Fruit fly (Drosophila melanogaster): ENCODE measurements around the gene ATPsynE.
A peak's percentile ranks its signal among the peaks of the same experiment; 100 is the strongest.

Gene ATPsynE

dm6 chr3R:14361741-14362232 lies 35.0 kb downstream of the ATPsynE start, which contains the start of gene Dnaaf5 (continued):
- TF ChIP-seq NC2β (GFP tag; optimal IDR thresholded peaks at IDR 0.05) (peak; percentile 21), CG11247 (GFP tag; IDR thresholded peaks at IDR 0.05) (no peak), CG11085 (GFP tag; IDR thresholded peaks at IDR 0.05) (no peak), exex (tag; optimal IDR thresholded peaks at IDR 0.05) (peak; percentile 86), inv (GFP tag; IDR thresholded peaks at IDR 0.05; ENCODE audit: partially characterized antibody) (no peak), CG7839 (tag; optimal IDR thresholded peaks at IDR 0.05) (no peak), cg (GFP tag; optimal IDR thresholded peaks at IDR 0.05) (no peak), CG10979 (tag; optimal IDR thresholded peaks at IDR 0.05) (no peak), CG17186 (GFP tag; optimal IDR thresholded peaks at IDR 0.05) (no peak), Ptx1 (GFP tag; IDR thresholded peaks at IDR 0.05) (no peak), zfh1 (GFP tag; IDR thresholded peaks at IDR 0.05) (no peak), CG9609 (GFP tag; optimal IDR thresholded peaks at IDR 0.05) (no peak), esg (GFP tag; conservative IDR thresholded peaks at IDR 0.05) (no peak), Spps (tag; optimal IDR thresholded peaks at IDR 0.05) (no peak), lbe (GFP tag; optimal IDR thresholded peaks at IDR 0.05) (peak; percentile 77), H2.0 (GFP tag; IDR thresholded peaks at IDR 0.05) (no peak), dpn (GFP tag; optimal IDR thresholded peaks at IDR 0.05) (peak in 1 of 2 experiments; percentile 25), zen2 (GFP tag; IDR thresholded peaks at IDR 0.05; ENCODE audit: partially characterized antibody) (no peak), en (GFP tag; optimal IDR thresholded peaks at IDR 0.05) (no peak), Hmx (GFP tag; optimal IDR thresholded peaks at IDR 0.05) (no peak), Hr39 (optimal IDR thresholded peaks at IDR 0.05) (no peak), CTCF (GFP tag; optimal IDR thresholded peaks at IDR 0.05) (peak; percentile 35), peb (GFP tag; IDR thresholded peaks at IDR 0.05) (no peak), CG8290 (GFP tag; optimal IDR thresholded peaks at IDR 0.05) (no peak), CG8290 (tag; optimal IDR thresholded peaks at IDR 0.05) (peak in 1 of 2 experiments; percentile 24), Dek (tag; optimal IDR thresholded peaks at IDR 0.05) (no peak), sqz (GFP tag; optimal IDR thresholded peaks at IDR 0.05) (peak; percentile 34), bbx (GFP tag; IDR thresholded peaks at IDR 0.05; ENCODE audit: partially characterized antibody) (no peak), tx (GFP tag; optimal IDR thresholded peaks at IDR 0.05) (no peak), jing (GFP tag; optimal IDR thresholded peaks at IDR 0.05) (no peak), scrt (GFP tag; optimal IDR thresholded peaks at IDR 0.05) (no peak), CG9797 (GFP tag; optimal IDR thresholded peaks at IDR 0.05) (no peak), insv (GFP tag; optimal IDR thresholded peaks at IDR 0.05) (no peak), ERR (GFP tag; optimal IDR thresholded peaks at IDR 0.05) (no peak), dan (GFP tag; IDR thresholded peaks at IDR 0.05) (no peak), wdn (GFP tag; IDR thresholded peaks at IDR 0.05) (no peak), Blimp-1 (GFP tag; optimal IDR thresholded peaks at IDR 0.05) (no peak), vvl (GFP tag; IDR thresholded peaks at IDR 0.05) (0 out of 2 replicates have a peak, but pooled peaks have one; percentile 34), Hey (tag; optimal IDR thresholded peaks at IDR 0.05) (peak; percentile 100), CG3847 (GFP tag; IDR thresholded peaks at IDR 0.05) (peak; percentile 34; the same call in 1 of the 2 replicates), ato (GFP tag; IDR thresholded peaks at IDR 0.05; ENCODE audit: partially characterized antibody) (no peak), mld (GFP tag; IDR thresholded peaks at IDR 0.05; ENCODE audit: partially characterized antibody) (no peak), Ssrp (tag; optimal IDR thresholded peaks at IDR 0.05) (no peak), CoRest (tag; optimal IDR thresholded peaks at IDR 0.05) (no peak), CG32767 (GFP tag; IDR thresholded peaks at IDR 0.05) (no peak), Atf-2 (GFP tag; optimal IDR thresholded peaks at IDR 0.05) (no peak), CG17829 (tag; optimal IDR thresholded peaks at IDR 0.05) (no peak), Dad (GFP tag; optimal IDR thresholded peaks at IDR 0.05) (no peak), HLH3B (GFP tag; IDR thresholded peaks at IDR 0.05) (no peak), GATAe (GFP tag; conservative IDR thresholded peaks at IDR 0.05) (peak; percentile 75), row (GFP tag; IDR thresholded peaks at IDR 0.05) (no peak), trem (tag; optimal IDR thresholded peaks at IDR 0.05) (no peak), unc-4 (GFP tag; IDR thresholded peaks at IDR 0.05; ENCODE audit: partially characterized antibody) (no peak)
